Worm (Caenorhabditis elegans) whole organism, L3 larva: ENCODE measurements around the gene ins-14.

Experiments
- R02D3.7 ChIP-seq: fragments of 150-350 bp; optimal IDR thresholded peaks from 2 replicates; lab custom pipeline; 2014; ENCODE audit warnings: missing biosample characterization, missing genetic modification characterization
- ceh-16 ChIP-seq: sonication (generic microtip); optimal IDR thresholded peaks from 2 replicates; lab custom pipeline; 2017; ENCODE audit warnings: missing biosample characterization, missing genetic modification characterization
- ceh-28 ChIP-seq: fragments of 150-350 bp; optimal IDR thresholded peaks from 2 replicates; lab custom pipeline; 2014; ENCODE audit warnings: missing biosample characterization, missing genetic modification reagents, missing genetic modification characterization
- ceh-9 ChIP-seq: sonication (generic microtip); optimal IDR thresholded peaks from 2 replicates; lab custom pipeline; 2018; ENCODE audit warnings: missing biosample characterization, missing genetic modification characterization
- daf-12 ChIP-seq: fragments of 150-350 bp; optimal IDR thresholded peaks from 2 replicates; lab custom pipeline; 2014; ENCODE audit warnings: missing biosample characterization, missing genetic modification reagents, missing genetic modification characterization
- egl-27 ChIP-seq: sonication (generic microtip); optimal IDR thresholded peaks from 4 replicates; lab custom pipeline; 2017; ENCODE audit warnings: missing biosample characterization, missing genetic modification reagents, missing genetic modification characterization
- egl-5 ChIP-seq: fragments of 150-350 bp; optimal IDR thresholded peaks from 2 replicates; lab custom pipeline; 2017; ENCODE audit warnings: missing biosample characterization, missing genetic modification reagents, missing genetic modification characterization, inconsistent platforms
- elt-1 ChIP-seq: fragments of 150-350 bp; optimal IDR thresholded peaks from 2 replicates; lab custom pipeline; 2014; ENCODE audit warnings: missing biosample characterization, missing genetic modification characterization
- elt-2 ChIP-seq: sonication (generic microtip); optimal IDR thresholded peaks from 2 replicates; lab custom pipeline; 2016; ENCODE audit warnings: missing genetic modification reagents, mild to moderate bottlenecking, missing genetic modification characterization, missing compliant biosample characterization
- elt-3 ChIP-seq, 3 experiments: fragments of 150-350 bp in 1 of 3; sonication (generic microtip) in 2 of 3; optimal IDR thresholded peaks; 2 replicates in 2 of 3; 4 replicates in 1 of 3; lab custom pipeline; 2014 to 2017; ENCODE audit warnings: missing biosample characterization in 3 of 3, missing genetic modification characterization in 3 of 3
- eor-1 ChIP-seq, 2 experiments: fragments of 150-350 bp; optimal IDR thresholded peaks; 2 replicates each; lab custom pipeline; 2014 to 2018; ENCODE audit warnings: missing biosample characterization in 2 of 2, missing genetic modification characterization in 2 of 2
- fkh-10 ChIP-seq: sonication (generic microtip); optimal IDR thresholded peaks from 2 replicates; lab custom pipeline; 2017; ENCODE audit warnings: missing biosample characterization, missing genetic modification reagents, missing genetic modification characterization
- fkh-2 ChIP-seq: fragments of 150-350 bp; optimal IDR thresholded peaks from 2 replicates; lab custom pipeline; 2014; ENCODE audit warnings: missing biosample characterization, missing genetic modification reagents, missing genetic modification characterization
- fos-1 ChIP-seq: fragments of 150-350 bp; optimal IDR thresholded peaks from 2 replicates; lab custom pipeline; 2014; ENCODE audit warnings: missing biosample characterization, missing genetic modification characterization
- hmg-11 ChIP-seq: sonication (generic microtip); optimal IDR thresholded peaks from 2 replicates; lab custom pipeline; 2016; ENCODE audit warnings: missing genetic modification characterization, missing compliant biosample characterization
- jun-1 ChIP-seq: fragments of 150-350 bp; optimal IDR thresholded peaks from 2 replicates; lab custom pipeline; 2014; ENCODE audit warnings: missing biosample characterization, missing genetic modification reagents, missing genetic modification characterization
- lin-15B ChIP-seq: fragments of 150-350 bp; optimal IDR thresholded peaks from 2 replicates; lab custom pipeline; 2014; ENCODE audit warnings: missing biosample characterization, missing genetic modification characterization
- lin-39 ChIP-seq: fragments of 150-350 bp; optimal IDR thresholded peaks from 2 replicates; lab custom pipeline; 2018; ENCODE audit warnings: missing biosample characterization, missing genetic modification reagents, missing genetic modification characterization
- mdl-1 ChIP-seq: fragments of 150-350 bp; optimal IDR thresholded peaks from 2 replicates; lab custom pipeline; 2014; ENCODE audit warnings: missing biosample characterization, missing genetic modification characterization
- nfya-1 ChIP-seq: sonication (generic microtip); optimal IDR thresholded peaks from 2 replicates; lab custom pipeline; 2017; ENCODE audit warnings: missing genetic modification characterization, mild to moderate bottlenecking, missing compliant biosample characterization, antibody characterized with exemption, moderate library complexity; ENCODE audit not compliant: insufficient read depth
- nhr-11 ChIP-seq: fragments of 150-350 bp; optimal IDR thresholded peaks from 2 replicates; lab custom pipeline; 2014; ENCODE audit warnings: missing biosample characterization, missing genetic modification characterization
- nhr-23 ChIP-seq: fragments of 150-350 bp; optimal IDR thresholded peaks from 2 replicates; lab custom pipeline; 2014; ENCODE audit warnings: missing biosample characterization, missing genetic modification reagents, missing genetic modification characterization
- nhr-237 ChIP-seq: fragments of 150-350 bp; optimal IDR thresholded peaks from 2 replicates; lab custom pipeline; 2014; ENCODE audit warnings: missing biosample characterization, missing genetic modification characterization
- nhr-25 ChIP-seq: sonication (generic microtip); optimal IDR thresholded peaks from 2 replicates; lab custom pipeline; 2017; ENCODE audit warnings: missing biosample characterization, missing genetic modification characterization
- nhr-43 ChIP-seq: sonication (generic microtip); optimal IDR thresholded peaks from 2 replicates; lab custom pipeline; 2016; ENCODE audit warnings: mild to moderate bottlenecking, missing genetic modification characterization, missing compliant biosample characterization; ENCODE audit not compliant: poor library complexity, severe bottlenecking
- nhr-67 ChIP-seq: fragments of 150-350 bp; optimal IDR thresholded peaks from 2 replicates; lab custom pipeline; 2014; ENCODE audit warnings: missing biosample characterization, missing genetic modification characterization
- nhr-76 ChIP-seq: fragments of 150-350 bp; sonication (generic microtip); optimal IDR thresholded peaks from 5 replicates; lab custom pipeline; 2014; ENCODE audit warnings: missing biosample characterization, missing genetic modification characterization
- nhr-77 ChIP-seq: fragments of 150-350 bp; optimal IDR thresholded peaks from 2 replicates; lab custom pipeline; 2014; ENCODE audit warnings: missing biosample characterization, missing genetic modification characterization
- pha-4 ChIP-seq: fragments of 150-350 bp; optimal IDR thresholded peaks from 2 replicates; lab custom pipeline; 2014; ENCODE audit warnings: missing biosample characterization, missing genetic modification reagents, missing genetic modification characterization
- pqm-1 ChIP-seq: fragments of 150-350 bp; optimal IDR thresholded peaks from 2 replicates; lab custom pipeline; 2017; ENCODE audit warnings: missing biosample characterization, missing genetic modification characterization, inconsistent platforms
- sea-2 ChIP-seq: fragments of 150-350 bp; sonication (generic microtip); optimal IDR thresholded peaks from 4 replicates; lab custom pipeline; 2014; ENCODE audit warnings: missing biosample characterization, missing genetic modification reagents, missing genetic modification characterization
- skn-1 ChIP-seq: fragments of 150-350 bp; optimal IDR thresholded peaks from 2 replicates; lab custom pipeline; 2014; ENCODE audit warnings: missing biosample characterization, missing genetic modification characterization
- snpc-4 ChIP-seq: fragments of 150-350 bp; optimal IDR thresholded peaks from 2 replicates; lab custom pipeline; 2014; ENCODE audit warnings: missing biosample characterization, missing genetic modification characterization
- unc-39 ChIP-seq: sonication (generic microtip); optimal IDR thresholded peaks from 4 replicates; lab custom pipeline; 2017; ENCODE audit warnings: missing biosample characterization, missing genetic modification characterization
- unc-62 ChIP-seq: fragments of 150-350 bp; sonication (generic microtip); optimal IDR thresholded peaks from 4 replicates; lab custom pipeline; 2014; ENCODE audit warnings: missing biosample characterization, missing genetic modification reagents, missing genetic modification characterization
- zag-1 ChIP-seq: fragments of 150-350 bp; optimal IDR thresholded peaks from 2 replicates; lab custom pipeline; 2014; ENCODE audit warnings: missing biosample characterization, missing genetic modification characterization
- ztf-11 ChIP-seq: fragments of 150-350 bp; optimal IDR thresholded peaks from 2 replicates; lab custom pipeline; 2014; ENCODE audit warnings: missing biosample characterization, missing genetic modification characterization

Gene ins-14

DNA sequence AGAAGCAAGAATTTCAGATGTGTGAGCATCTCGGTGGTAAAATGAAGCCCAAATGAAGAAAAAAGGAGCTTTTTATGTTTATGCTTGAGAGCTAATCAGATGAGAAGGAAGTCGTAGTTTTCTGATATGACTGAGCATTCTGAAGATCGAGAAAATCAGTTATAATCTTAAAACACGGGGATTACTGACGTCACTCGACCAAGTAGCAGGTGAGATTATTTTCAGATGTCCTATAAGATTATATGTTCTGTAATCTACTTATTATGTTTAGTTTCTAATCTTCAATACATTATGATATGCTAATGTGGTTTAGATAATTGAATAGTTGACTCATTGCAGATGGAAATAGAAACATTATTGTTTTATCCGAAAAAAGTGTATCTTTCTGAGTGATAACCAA lies at the start of gene ins-14:
Gene ins-14, minus strand, starts transcription at position 32 of the 400 bp plus-strand sequence.
- TF ChIP-seq nfya-1 (tag; lab: Kevin White, UChicago) (no peak), elt-2 (tag; lab: Kevin White, UChicago) (no peak), mdl-1 (tag; lab: Kevin White, UChicago) (no peak), jun-1 (tag; lab: Kevin White, UChicago) (no peak), fos-1 (tag; lab: Kevin White, UChicago) (no peak), skn-1 (tag; lab: Kevin White, UChicago) (no peak), egl-27 (tag; lab: Kevin White, UChicago) (no peak), snpc-4 (tag; lab: Kevin White, UChicago) (no peak), pha-4 (tag; lab: Kevin White, UChicago) (no peak), nhr-76 (no peak), nhr-67 (no peak), elt-1 (no peak), unc-39 (tag; lab: Kevin White, UChicago) (no peak), pqm-1 (no peak), nhr-11 (tag; lab: Kevin White, UChicago) (no peak), nhr-237 (tag; lab: Kevin White, UChicago) (no peak), nhr-23 (tag; lab: Kevin White, UChicago) (no peak), zag-1 (tag; lab: Kevin White, UChicago) (no peak), ceh-28 (tag; lab: Kevin White, UChicago) (no peak), ceh-16 (tag; lab: Kevin White, UChicago) (no peak)
- TF ChIP-seq, all 47 proteins: peak for 0

DNA sequence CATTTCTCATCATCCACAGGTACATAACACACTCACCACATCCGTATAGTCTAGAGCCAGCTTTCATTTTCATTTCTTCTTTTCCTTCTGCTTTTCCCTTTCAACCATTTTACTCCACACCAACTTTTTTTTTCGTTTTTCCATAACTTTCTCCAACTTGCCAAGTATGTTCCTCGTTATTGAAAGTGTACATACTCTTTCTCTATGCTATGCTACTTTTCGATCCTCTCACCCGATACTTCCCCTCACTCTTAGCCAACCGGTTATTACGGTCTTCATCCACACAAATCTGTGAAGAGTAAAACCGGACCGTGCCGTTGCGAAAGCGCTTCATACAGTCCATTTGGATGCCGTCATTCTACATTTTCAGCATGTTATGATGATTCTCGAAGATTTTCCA lies 46.3 kb upstream of the ins-14 start, which contains the start of gene T13C2.2:
Gene T13C2.2, plus strand, starts transcription at position 301 of the 400 bp plus-strand sequence.
- TF ChIP-seq egl-27 (tag; lab: Kevin White, UChicago): no peak
- TF ChIP-seq daf-12 (tag; lab: Kevin White, UChicago): no peak
- TF ChIP-seq nhr-77 (tag; lab: Kevin White, UChicago): no peak
- no peak for TF ChIP-seq nhr-237 (tag; lab: Kevin White, UChicago)

DNA sequence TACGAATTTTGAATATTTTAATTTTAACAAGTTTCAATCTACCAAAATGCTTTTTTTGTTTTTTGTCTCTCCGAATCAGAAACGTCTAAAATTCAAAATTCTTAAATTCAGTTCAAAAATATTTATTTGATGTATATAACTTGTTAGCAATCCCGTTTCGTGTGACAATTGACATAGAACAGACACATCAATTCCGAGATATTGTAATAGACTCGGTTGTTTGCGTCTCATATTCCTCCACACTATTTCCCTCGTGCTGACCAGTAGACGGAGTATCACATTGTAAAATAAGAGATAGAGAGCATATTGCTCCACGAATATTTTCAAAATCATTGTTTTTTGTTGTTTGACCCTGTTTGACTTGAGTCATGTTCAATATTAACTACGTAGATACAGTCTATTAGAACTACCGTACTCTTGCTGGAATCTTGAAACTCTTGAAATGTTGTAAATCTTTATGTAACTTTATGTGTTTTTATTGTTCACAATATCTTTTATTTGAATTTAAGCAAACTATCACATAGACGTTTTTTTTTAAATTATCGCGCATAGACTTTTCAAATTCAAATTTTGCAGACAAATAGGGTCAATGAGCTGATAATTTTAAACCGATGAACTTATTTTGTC lies 43.2 kb upstream of the ins-14 start, which contains the start of gene T13C2.3:
Gene T13C2.3, plus strand, starts transcription at position 577 of the 627 bp plus-strand sequence.
- TF ChIP-seq ztf-11 (tag; lab: Kevin White, UChicago) (no peak), ceh-16 (tag; lab: Kevin White, UChicago) (no peak), unc-62 (GFP tag; lab: Kevin White, UChicago) (no peak), sea-2 (GFP tag; lab: Kevin White, UChicago) (no peak)

DNA sequence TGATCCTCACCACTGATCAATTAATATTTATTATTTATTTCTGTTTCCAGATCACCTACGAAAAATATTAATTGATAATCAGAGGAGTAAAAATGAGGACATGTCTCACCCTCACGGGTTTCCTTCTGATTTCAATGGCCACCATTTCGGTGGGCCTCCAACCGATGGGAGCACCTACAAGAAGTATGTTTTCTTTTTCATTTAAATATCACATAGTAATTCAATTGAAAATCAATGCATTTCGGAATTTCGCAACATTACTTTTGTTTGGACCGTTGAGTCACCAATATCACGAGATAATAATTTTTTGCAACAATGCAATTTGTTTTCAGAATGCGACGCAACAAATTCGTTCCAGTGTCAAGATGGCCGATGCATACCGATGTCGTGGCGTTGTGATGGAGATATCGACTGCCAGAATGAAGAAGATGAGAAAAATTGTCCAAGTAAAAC lies 37.8 kb upstream of the ins-14 start, which contains the start of gene gldi-2:
Gene gldi-2, plus strand, starts transcription at position 51 of the 453 bp plus-strand sequence.
- no peak for TF ChIP-seq sea-2 (GFP tag; lab: Kevin White, UChicago)
- TF ChIP-seq pha-4 (tag; lab: Kevin White, UChicago): no peak
- TF ChIP-seq nhr-25 (tag; lab: Kevin White, UChicago): no peak
- TF ChIP-seq ceh-28 (tag; lab: Kevin White, UChicago): no peak
- no peak for TF ChIP-seq eor-1 (tag; optimal IDR thresholded peaks at IDR 0.05; lab: Kevin White, UChicago)
- no peak for TF ChIP-seq nhr-67
- no peak for TF ChIP-seq fkh-2 (tag; lab: Kevin White, UChicago)

DNA sequence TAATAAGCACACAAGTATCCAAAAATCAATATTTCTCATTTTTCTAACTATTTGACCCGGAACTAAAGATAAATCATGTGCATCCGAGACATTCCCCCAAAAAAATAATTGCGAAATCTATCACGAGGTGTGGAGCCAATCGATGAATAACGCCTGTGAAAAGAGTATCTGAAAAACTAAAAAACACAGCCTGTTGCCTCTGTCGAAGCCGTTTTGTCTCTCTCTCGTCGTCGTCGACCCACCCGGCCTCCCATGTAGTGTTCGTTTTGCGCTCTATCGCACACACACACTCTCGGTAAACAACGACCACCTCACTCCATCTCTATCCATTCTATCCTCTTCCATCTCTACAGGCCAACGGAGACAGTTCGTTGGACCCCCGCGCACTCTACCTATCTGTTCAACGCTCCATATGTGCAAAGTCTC lies 37.1 kb upstream of the ins-14 start:
- TF ChIP-seq fos-1 (tag; lab: Kevin White, UChicago) (no peak), nhr-43 (tag; lab: Kevin White, UChicago) (no peak), pqm-1 (no peak), egl-27 (tag; lab: Kevin White, UChicago) (no peak), egl-5 (peak; percentile 26), nhr-23 (tag; lab: Kevin White, UChicago) (peak; percentile 19), lin-39 (peak; percentile 57), snpc-4 (tag; lab: Kevin White, UChicago) (peak; percentile 48), nhr-11 (tag; lab: Kevin White, UChicago) (peak; percentile 26), pha-4 (tag; lab: Kevin White, UChicago) (peak; percentile 77), elt-3 (tag; optimal IDR thresholded peaks at IDR 0.05; lab: Kevin White, UChicago) (no peak), R02D3.7 (tag; lab: Kevin White, UChicago) (no peak), ceh-28 (tag; lab: Kevin White, UChicago) (peak; percentile 83), nhr-25 (tag; lab: Kevin White, UChicago) (peak; percentile 62), hmg-11 (tag; lab: Kevin White, UChicago) (no peak), nhr-67 (no peak), nfya-1 (tag; lab: Kevin White, UChicago) (peak; percentile 81), fkh-10 (GFP tag; lab: Kevin White, UChicago) (peak; percentile 0), elt-2 (tag; lab: Kevin White, UChicago) (peak; percentile 27), ceh-9 (tag; lab: Kevin White, UChicago) (no peak), lin-15B (peak; percentile 77), jun-1 (tag; lab: Kevin White, UChicago) (peak; percentile 11)
